Worm (Caenorhabditis elegans) whole organism, L4 larva: ENCODE data around the gene try-1.
"Not testable (repeated sequence)": the region's sequence is repeated elsewhere in the genome, so short reads cannot be mapped to it uniquely, and the experiment has no call there.

ENCODE experiments used
- F49E8.2 ChIP-seq: sonication (generic microtip); optimal IDR thresholded peaks from 2 replicates; lab custom pipeline; 2016; ENCODE audit warnings: missing compliant biosample characterization, mild to moderate bottlenecking, missing genetic modification characterization, borderline replicate concordance
- Y105C5A.15 ChIP-seq: fragments of 200-800 bp; sonication (Bioruptor generic); IDR thresholded peaks from 2 replicates; pipeline ENCODE4 v1.3.6; 2022; ENCODE audit warnings: missing genetic modification characterization, missing compliant biosample characterization
- Y75B8A.6 ChIP-seq: fragments of 200-800 bp; sonication (Bioruptor generic); IDR thresholded peaks from 2 replicates; pipeline ENCODE4 v1.3.6; 2022; ENCODE audit warnings: missing genetic modification reagents, missing genetic modification characterization, missing compliant biosample characterization
- aha-1 ChIP-seq: fragments of 150-350 bp; peaks from one replicate; lab custom pipeline; 2014; ENCODE audit warnings: missing biosample characterization, missing genetic modification characterization
- aly-2 ChIP-seq: sonication (generic microtip); optimal IDR thresholded peaks from 2 replicates; lab custom pipeline; 2018; ENCODE audit warnings: missing biosample characterization, missing genetic modification characterization
- ama-1 ChIP-seq: fragments of 150-350 bp; optimal IDR thresholded peaks from 2 replicates; lab custom pipeline; 2014; ENCODE audit warnings: inconsistent platforms, mixed read lengths
- ces-1 ChIP-seq: fragments of 150-350 bp; sonication (generic microtip); optimal IDR thresholded peaks from 4 replicates; lab custom pipeline; 2014; ENCODE audit warnings: missing biosample characterization, missing genetic modification reagents, missing genetic modification characterization
- ctbp-1 ChIP-seq: fragments of 200-800 bp; sonication (Bioruptor generic); IDR thresholded peaks from 2 replicates; pipeline ENCODE4 v1.3.6; 2022; ENCODE audit warnings: missing genetic modification reagents, missing genetic modification characterization, missing compliant biosample characterization
- daf-19 ChIP-seq: fragments of 200-800 bp; sonication (Bioruptor generic); conservative IDR thresholded peaks from 2 replicates; pipeline ENCODE4 v1.3.6; 2022; ENCODE audit warnings: missing genetic modification characterization, missing compliant biosample characterization
- dmd-8 ChIP-seq: fragments of 200-800 bp; sonication (Bioruptor generic); IDR thresholded peaks from 2 replicates; pipeline ENCODE4 v1.3.6; 2022; ENCODE audit warnings: missing genetic modification characterization, missing compliant biosample characterization
- duxl-1 ChIP-seq: sonication (generic microtip); optimal IDR thresholded peaks from 2 replicates; lab custom pipeline; 2016; ENCODE audit warnings: mild to moderate bottlenecking, missing genetic modification characterization, moderate library complexity, missing compliant biosample characterization; ENCODE audit not compliant: poor library complexity
- dve-1 ChIP-seq: sonication (generic microtip); optimal IDR thresholded peaks from 2 replicates; lab custom pipeline; 2017; ENCODE audit warnings: antibody characterized with exemption, mild to moderate bottlenecking, missing genetic modification characterization, missing compliant biosample characterization; ENCODE audit not compliant: insufficient read depth
- hif-1 ChIP-seq, 2 experiments: sonication (generic microtip); optimal IDR thresholded peaks; 2 replicates each; lab custom pipeline; 2016 to 2017; ENCODE audit warnings: missing compliant biosample characterization in 2 of 2, missing genetic modification characterization in 2 of 2, missing genetic modification reagents in 2 of 2, missing genotype in 2 of 2, mild to moderate bottlenecking in 1 of 2
- hlh-11 ChIP-seq: fragments of 200-800 bp; sonication (Bioruptor generic); optimal IDR thresholded peaks from 2 replicates; lab custom pipeline; 2018; ENCODE audit warnings: mild to moderate bottlenecking, missing genetic modification characterization, missing compliant biosample characterization
- hmg-1.1 ChIP-seq: fragments of 200-800 bp; sonication (Bioruptor generic); IDR thresholded peaks from 2 replicates; pipeline ENCODE4 v1.3.6; 2022; ENCODE audit warnings: missing genetic modification reagents, missing genetic modification characterization, missing compliant biosample characterization
- lsy-2 ChIP-seq, 2 experiments: fragments of 150-350 bp in 1 of 2; sonication (generic microtip) in 1 of 2; optimal IDR thresholded peaks; 2 replicates each; lab custom pipeline; 2014 to 2017; ENCODE audit warnings: missing biosample characterization in 2 of 2, missing genetic modification characterization in 2 of 2
- nhr-11 ChIP-seq: fragments of 150-350 bp; optimal IDR thresholded peaks from 2 replicates; lab custom pipeline; 2014; ENCODE audit warnings: missing biosample characterization, missing genetic modification characterization
- nhr-111 ChIP-seq: fragments of 200-800 bp; sonication (Bioruptor generic); optimal IDR thresholded peaks from 2 replicates; lab custom pipeline; 2018; ENCODE audit warnings: mild to moderate bottlenecking, missing genetic modification characterization, missing compliant biosample characterization
- nhr-237 ChIP-seq: sonication (generic microtip); optimal IDR thresholded peaks from 2 replicates; lab custom pipeline; 2017; ENCODE audit warnings: missing biosample characterization, missing genetic modification characterization
- nhr-28 ChIP-seq: fragments of 150-350 bp; optimal IDR thresholded peaks from 2 replicates; lab custom pipeline; 2014; ENCODE audit warnings: missing biosample characterization, missing genetic modification characterization
- nhr-77 ChIP-seq: fragments of 150-350 bp; optimal IDR thresholded peaks from 2 replicates; lab custom pipeline; 2014; ENCODE audit warnings: missing biosample characterization, missing genetic modification characterization
- pqm-1 ChIP-seq: sonication (generic microtip); optimal IDR thresholded peaks from 2 replicates; lab custom pipeline; 2017; ENCODE audit warnings: missing biosample characterization, missing genetic modification characterization
- snpc-4 ChIP-seq: fragments of 150-350 bp; optimal IDR thresholded peaks from 2 replicates; lab custom pipeline; 2014; ENCODE audit warnings: missing biosample characterization, missing genetic modification characterization
- spr-1 ChIP-seq: sonication (generic microtip); optimal IDR thresholded peaks from 2 replicates; lab custom pipeline; 2016; ENCODE audit warnings: mild to moderate bottlenecking, missing genetic modification characterization, missing compliant biosample characterization
- tra-1 ChIP-seq: fragments of 200-800 bp; sonication (Bioruptor generic); IDR thresholded peaks from 2 replicates; pipeline ENCODE4 v1.3.6; 2022; ENCODE audit warnings: missing genetic modification reagents, missing genetic modification characterization, missing compliant biosample characterization
- unc-130 ChIP-seq: sonication (generic microtip); optimal IDR thresholded peaks from 2 replicates; lab custom pipeline; 2016; ENCODE audit warnings: missing genetic modification reagents, missing genetic modification characterization, missing compliant biosample characterization
- unc-39 ChIP-seq: sonication (generic microtip); optimal IDR thresholded peaks from 2 replicates; lab custom pipeline; 2017; ENCODE audit warnings: missing biosample characterization, missing genetic modification characterization
- unc-62 ChIP-seq, 3 experiments: fragments of 150-350 bp in 1 of 3; sonication (generic microtip); optimal IDR thresholded peaks in 2 of 3; peaks in 1 of 3; 1 replicate in 1 of 3; 2 replicates in 2 of 3; lab custom pipeline; 2014 to 2017; ENCODE audit warnings: missing biosample characterization in 3 of 3, missing genetic modification characterization in 3 of 3, missing genetic modification reagents in 3 of 3, missing genotype in 1 of 3
- vab-7 ChIP-seq: fragments of 200-800 bp; sonication (Bioruptor generic); IDR thresholded peaks from 2 replicates; pipeline ENCODE4 v1.3.6; 2022; ENCODE audit warnings: missing genetic modification reagents, missing genetic modification characterization, missing compliant biosample characterization
- zfp-3 ChIP-seq: fragments of 200-800 bp; sonication (Bioruptor generic); conservative IDR thresholded peaks from 2 replicates; pipeline ENCODE4 v1.3.6; 2022; ENCODE audit warnings: missing genetic modification reagents, missing genetic modification characterization, missing compliant biosample characterization
- zip-2 ChIP-seq: fragments of 150-350 bp; optimal IDR thresholded peaks from 2 replicates; lab custom pipeline; 2014; ENCODE audit warnings: missing biosample characterization, missing genetic modification characterization

Gene try-1

ce11 chrII:4924729-4925128 is 24.6 kb downstream of the try-1 start:
- no peak for TF ChIP-seq snpc-4
- no peak for TF ChIP-seq aly-2 (tag; lab: Kevin White, UChicago)
- no peak for TF ChIP-seq ctbp-1 (GFP tag; lab: Robert Waterston, UW)
- peak; percentile 12 for TF ChIP-seq aha-1 (tag; lab: Kevin White, UChicago)
- TF ChIP-seq ama-1 (lab: Kevin White, UChicago) = no peak
- no peak for TF ChIP-seq zip-2 (tag; lab: Kevin White, UChicago)
- no peak for TF ChIP-seq tra-1 (GFP tag; lab: Robert Waterston, UW)
- no peak for TF ChIP-seq Y75B8A.6 (GFP tag; lab: Robert Waterston, UW)
- TF ChIP-seq Y105C5A.15 = no peak
- no peak for TF ChIP-seq nhr-237 (tag; lab: Kevin White, UChicago)
- no peak for TF ChIP-seq hmg-1.1 (GFP tag; lab: Robert Waterston, UW)
- TF ChIP-seq unc-62 (GFP tag; optimal IDR thresholded peaks at IDR 0.05 in 1 of 2; lab: Kevin White, UChicago) = peak in 1 of 2 experiments; percentile 96
- no peak for TF ChIP-seq unc-62 (tag; optimal IDR thresholded peaks at IDR 0.05; lab: Kevin White, UChicago)
- TF ChIP-seq ces-1 (GFP tag; lab: Kevin White, UChicago) = no peak
- TF ChIP-seq nhr-77 (tag; lab: Kevin White, UChicago) = no peak
- no peak for TF ChIP-seq nhr-111 (GFP tag; lab: Kevin White, UChicago)

ce11 chrII:4920608-4921007 is 28.7 kb downstream of the try-1 start:
- TF ChIP-seq nhr-28 = peak; percentile 17
- TF ChIP-seq unc-39 = no peak
- TF ChIP-seq hif-1 (tag; optimal IDR thresholded peaks at IDR 0.05; lab: Kevin White, UChicago) = no peak
- no peak for TF ChIP-seq dmd-8 (GFP tag; lab: Robert Waterston, UW)
- peak; percentile 42 for TF ChIP-seq dve-1
- no peak for TF ChIP-seq zfp-3 (GFP tag; lab: Robert Waterston, UW)
- TF ChIP-seq vab-7 (GFP tag; lab: Robert Waterston, UW) = no peak
- peak; percentile 63 for TF ChIP-seq pqm-1 (tag; lab: Kevin White, UChicago)
- TF ChIP-seq hlh-11 = peak; percentile 6
- TF ChIP-seq, all 104 proteins: peak for 4

- TF ChIP-seq dve-1 (no peak), unc-62 (GFP tag; optimal IDR thresholded peaks at IDR 0.05 in 1 of 2; lab: Kevin White, UChicago) (peak in 1 of 2 experiments; percentile 62), unc-62 (tag; optimal IDR thresholded peaks at IDR 0.05; lab: Kevin White, UChicago) (no peak)
- TF ChIP-seq, all 104 proteins: peak for 1
These were observed 30.8 kb downstream of the try-1 start for ce11 chrII:4918501-4919021.

ce11 chrII:4916462-4916861 is 32.9 kb downstream of the try-1 start, which contains the start of gene msp-31:
msp-31 (minus strand) TSS chrII:4916562.
- not testable (repeated sequence) for TF ChIP-seq spr-1 (tag; lab: Kevin White, UChicago); duxl-1; daf-19 (GFP tag; lab: Robert Waterston, UW)

- TF ChIP-seq zfp-3 (GFP tag; lab: Robert Waterston, UW) = no peak
- peak; percentile 48 for TF ChIP-seq aha-1 (tag; lab: Kevin White, UChicago)
- TF ChIP-seq, all 104 proteins: peak for 1
These were observed 33.8 kb downstream of the try-1 start for ce11 chrII:4915572-4915971.

- peak in 1 of 2 experiments; percentile 58 for TF ChIP-seq lsy-2 (tag; optimal IDR thresholded peaks at IDR 0.05; lab: Kevin White, UChicago)
- no peak for TF ChIP-seq nhr-11 (tag; lab: Kevin White, UChicago)
- TF ChIP-seq F49E8.2 (tag; lab: Kevin White, UChicago) = peak; percentile 10
- TF ChIP-seq unc-130 (GFP tag; lab: Kevin White, UChicago) = peak; percentile 10
These were observed 35.1 kb downstream of the try-1 start, which contains the start of gene R05F9.11 for ce11 chrII:4914214-4914613. R05F9.11 (minus strand) TSS chrII:4914218.
